Worm (Caenorhabditis elegans) whole organism, L1 larva: Measurements from ENCODE around the gene lnkn-1.

ENCODE experiments used
- C04F5.9 ChIP-seq: sonication (generic microtip); optimal IDR thresholded peaks from 2 replicates; lab custom pipeline; 2016; ENCODE audit warnings: missing genetic modification characterization, missing compliant biosample characterization
- nhr-237 ChIP-seq: fragments of 150-350 bp; optimal IDR thresholded peaks from 2 replicates; lab custom pipeline; 2014; ENCODE audit warnings: missing biosample characterization, missing genetic modification characterization

DNA sequence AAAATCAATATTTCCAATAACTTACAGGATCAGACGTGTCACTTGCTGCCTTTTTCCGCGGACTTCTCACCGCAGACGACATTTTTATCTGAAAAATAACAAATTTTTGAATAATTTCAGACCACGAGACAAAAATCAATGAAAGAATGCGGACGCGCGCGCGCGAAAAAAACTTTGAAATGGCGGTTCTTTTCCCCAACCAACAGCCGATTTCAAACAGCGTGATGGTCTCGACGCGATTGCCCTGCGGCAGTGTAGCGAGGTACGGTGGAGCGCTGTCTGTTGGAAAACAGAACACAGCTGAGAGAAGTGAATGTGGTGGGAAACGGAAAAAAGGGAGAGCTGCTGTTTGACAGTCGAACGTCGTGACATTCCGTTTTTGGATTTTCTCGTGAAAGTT lies 14.0 kb downstream of the lnkn-1 start, which contains the start of gene lin-9:
- TF ChIP-seq nhr-237, result peak; percentile 72
- TF ChIP-seq C04F5.9, result peak; percentile 100
